Fruit fly (Drosophila melanogaster) whole organism, embryonic: ENCODE data around the gene Vha68-3.

Experiments used
- B-H1 ChIP-seq: fragments of 200-800 bp; sonication (Bioruptor generic); IDR thresholded peaks from 3 replicates; pipeline ENCODE4 v1.3.6; 2022; ENCODE audit warnings: missing biosample characterization, missing genetic modification characterization
- Bteb2 ChIP-seq: fragments of 200-800 bp; sonication (Bioruptor generic); optimal IDR thresholded peaks from 2 replicates; lab custom pipeline; 2016; ENCODE audit warnings: missing biosample characterization, missing genetic modification characterization
- CG10209 ChIP-seq: fragments of 200-800 bp; sonication (Bioruptor generic); optimal IDR thresholded peaks from 3 replicates; lab custom pipeline; 2017; ENCODE audit warnings: missing biosample characterization, mild to moderate bottlenecking, missing genetic modification characterization, missing genetic modification reagents
- CG10366 ChIP-seq: fragments of 200-800 bp; sonication (Bioruptor generic); IDR thresholded peaks from 2 replicates; pipeline ENCODE4 v1.3.6; 2022; ENCODE audit warnings: missing biosample characterization, missing genetic modification characterization
- CG13287 ChIP-seq: fragments of 200-800 bp; sonication (Bioruptor generic); IDR thresholded peaks from 2 replicates; pipeline ENCODE4 v1.3.6; 2022; ENCODE audit warnings: missing biosample characterization, missing genetic modification characterization; ENCODE audit not compliant: partially characterized antibody
- CG13894 ChIP-seq: fragments of 200-800 bp; sonication (Bioruptor generic); optimal IDR thresholded peaks from 3 replicates; lab custom pipeline; 2018; ENCODE audit warnings: missing biosample characterization, mild to moderate bottlenecking, missing genetic modification characterization, moderate library complexity
- CG15269 ChIP-seq: fragments of 200-800 bp; sonication (Bioruptor generic); optimal IDR thresholded peaks from 2 replicates; lab custom pipeline; 2018; ENCODE audit warnings: missing biosample characterization, mild to moderate bottlenecking, missing genetic modification characterization, moderate library complexity
- CG1602 ChIP-seq: fragments of 200-800 bp; sonication (Bioruptor generic); optimal IDR thresholded peaks from 3 replicates; lab custom pipeline; 2016; ENCODE audit warnings: missing biosample characterization, missing genetic modification characterization
- CG34376 ChIP-seq: fragments of 200-800 bp; sonication (Bioruptor generic); optimal IDR thresholded peaks from 2 replicates; lab custom pipeline; 2018; ENCODE audit warnings: missing biosample characterization, mild to moderate bottlenecking, missing genetic modification characterization
- CG5245 ChIP-seq: fragments of 200-800 bp; sonication (Bioruptor generic); optimal IDR thresholded peaks from 3 replicates; lab custom pipeline; 2016; ENCODE audit warnings: missing biosample characterization, missing genetic modification characterization
- CG6175 ChIP-seq: fragments of 200-800 bp; sonication (Bioruptor generic); IDR thresholded peaks from 3 replicates; pipeline ENCODE4 v1.3.6; 2022; ENCODE audit warnings: missing biosample characterization, missing genetic modification characterization
- CG6654 ChIP-seq: fragments of 200-800 bp; sonication (Bioruptor generic); optimal IDR thresholded peaks from 2 replicates; lab custom pipeline; 2017; ENCODE audit warnings: missing biosample characterization, mild to moderate bottlenecking, missing genetic modification characterization
- CG6813 ChIP-seq: fragments of 200-800 bp; sonication (Bioruptor generic); optimal IDR thresholded peaks from 2 replicates; lab custom pipeline; 2017; ENCODE audit warnings: missing biosample characterization, missing genetic modification characterization, mild to moderate bottlenecking, moderate library complexity, missing genetic modification reagents
- CG9609 ChIP-seq: fragments of 200-800 bp; sonication (Bioruptor generic); optimal IDR thresholded peaks from 3 replicates; lab custom pipeline; 2016; ENCODE audit warnings: missing biosample characterization, missing genetic modification characterization
- Dp ChIP-seq: fragments of 200-800 bp; sonication (Bioruptor generic); optimal IDR thresholded peaks from 2 replicates; lab custom pipeline; 2018; ENCODE audit warnings: missing biosample characterization, mild to moderate bottlenecking, missing genetic modification characterization, moderate library complexity
- E2f1 ChIP-seq: fragments of 200-800 bp; sonication (Bioruptor generic); IDR thresholded peaks from 2 replicates; pipeline ENCODE4 v1.3.6; 2022; ENCODE audit warnings: missing biosample characterization, missing genetic modification characterization
- Eip74EF ChIP-seq, 2 experiments: fragments of 200-800 bp in 1 of 2; fragments of >200 bp in 1 of 2; sonication (Bioruptor generic) in 1 of 2; optimal IDR thresholded peaks; 2 replicates each; lab custom pipeline; 2017 to 2019; ENCODE audit warnings: missing biosample characterization in 2 of 2, missing genetic modification characterization in 2 of 2, mild to moderate bottlenecking in 1 of 2, moderate library complexity in 1 of 2
- Elba2 ChIP-seq: fragments of 200-800 bp; sonication (Bioruptor generic); optimal IDR thresholded peaks from 3 replicates; lab custom pipeline; 2016; ENCODE audit warnings: missing biosample characterization, missing genetic modification characterization
- HmgD ChIP-seq: fragments of 200-800 bp; sonication (Bioruptor generic); optimal IDR thresholded peaks from 3 replicates; lab custom pipeline; 2016; ENCODE audit warnings: missing biosample characterization, missing genetic modification characterization
- Kr ChIP-seq: fragments of 200-800 bp; sonication (Bioruptor generic); optimal IDR thresholded peaks from 2 replicates; lab custom pipeline; 2017; ENCODE audit warnings: missing biosample characterization, mild to moderate bottlenecking, missing genetic modification characterization
- Mad ChIP-seq: fragments of 200-800 bp; sonication (Bioruptor generic); optimal IDR thresholded peaks from 2 replicates; lab custom pipeline; 2016; ENCODE audit warnings: missing biosample characterization, missing genetic modification characterization
- NK7.1 ChIP-seq: fragments of 200-800 bp; sonication (Bioruptor generic); optimal IDR thresholded peaks from 3 replicates; lab custom pipeline; 2016; ENCODE audit warnings: missing biosample characterization, missing genetic modification characterization
- Opbp ChIP-seq: fragments of 200-800 bp; sonication (Bioruptor generic); IDR thresholded peaks from 3 replicates; pipeline ENCODE4 v1.3.6; 2022; ENCODE audit warnings: missing biosample characterization, missing genetic modification characterization; ENCODE audit not compliant: partially characterized antibody
- Sox102F ChIP-seq: fragments of 200-800 bp; sonication (Bioruptor generic); optimal IDR thresholded peaks from 2 replicates; lab custom pipeline; 2018; ENCODE audit warnings: missing biosample characterization, mild to moderate bottlenecking, missing genetic modification characterization, moderate library complexity
- Ssrp ChIP-seq: fragments of 200-800 bp; sonication (Bioruptor generic); optimal IDR thresholded peaks from 2 replicates; lab custom pipeline; 2018; ENCODE audit warnings: missing biosample characterization, mild to moderate bottlenecking, missing genetic modification characterization, moderate library complexity
- ase ChIP-seq: fragments of 200-800 bp; sonication (Bioruptor generic); IDR thresholded peaks from 3 replicates; pipeline ENCODE4 v1.3.6; 2022; ENCODE audit warnings: missing biosample characterization, missing genetic modification characterization
- ato ChIP-seq: fragments of 200-800 bp; sonication (Bioruptor generic); IDR thresholded peaks from 2 replicates; pipeline ENCODE4 v1.3.6; 2022; ENCODE audit warnings: missing biosample characterization, missing genetic modification characterization; ENCODE audit not compliant: partially characterized antibody
- bbx ChIP-seq: fragments of 200-800 bp; sonication (Bioruptor generic); IDR thresholded peaks from 2 replicates; pipeline ENCODE4 v1.3.6; 2022; ENCODE audit warnings: missing biosample characterization, missing genetic modification characterization; ENCODE audit not compliant: partially characterized antibody
- chinmo ChIP-seq: fragments of 200-800 bp; sonication (Bioruptor generic); IDR thresholded peaks from 4 replicates; pipeline ENCODE4 v1.3.6; 2022; ENCODE audit warnings: missing biosample characterization, missing genetic modification characterization; ENCODE audit not compliant: partially characterized antibody
- crp ChIP-seq, 2 experiments: fragments of 200-800 bp; sonication (Bioruptor generic); optimal IDR thresholded peaks; 2 replicates in 1 of 2; 3 replicates in 1 of 2; lab custom pipeline; 2017; ENCODE audit warnings: missing biosample characterization in 2 of 2, missing genetic modification characterization in 2 of 2, mild to moderate bottlenecking in 1 of 2, moderate library complexity in 1 of 2
- dimm ChIP-seq: fragments of 200-800 bp; sonication (Bioruptor generic); IDR thresholded peaks from 2 replicates; pipeline ENCODE4 v1.3.6; 2022; ENCODE audit warnings: missing biosample characterization, missing genetic modification characterization
- ftz-f1 ChIP-seq: fragments of 200-800 bp; sonication (Bioruptor generic); optimal IDR thresholded peaks from 2 replicates; lab custom pipeline; 2016; ENCODE audit warnings: missing biosample characterization, missing genetic modification characterization
- gem ChIP-seq: fragments of 200-800 bp; sonication (Bioruptor generic); optimal IDR thresholded peaks from 2 replicates; lab custom pipeline; 2019; ENCODE audit warnings: missing biosample characterization, mild to moderate bottlenecking, missing genetic modification characterization, moderate library complexity
- gsb ChIP-seq: fragments of 200-800 bp; sonication (Bioruptor generic); IDR thresholded peaks from 2 replicates; pipeline ENCODE4 v1.3.6; 2022; ENCODE audit warnings: missing biosample characterization, missing genetic modification characterization
- hbn ChIP-seq: fragments of 200-800 bp; sonication (Bioruptor generic); IDR thresholded peaks from 2 replicates; pipeline ENCODE4 v1.3.6; 2022; ENCODE audit warnings: missing biosample characterization, missing genetic modification characterization; ENCODE audit not compliant: partially characterized antibody
- her ChIP-seq: fragments of 200-800 bp; sonication (Bioruptor generic); optimal IDR thresholded peaks from 2 replicates; lab custom pipeline; 2016; ENCODE audit warnings: missing biosample characterization, missing genetic modification characterization
- maf-S ChIP-seq: fragments of 200-800 bp; sonication (Bioruptor generic); optimal IDR thresholded peaks from 2 replicates; lab custom pipeline; 2016; ENCODE audit warnings: missing biosample characterization, missing genetic modification characterization
- repo ChIP-seq: fragments of 200-800 bp; sonication (Bioruptor generic); optimal IDR thresholded peaks from 2 replicates; lab custom pipeline; 2016; ENCODE audit warnings: missing biosample characterization, missing genetic modification characterization
- schlank ChIP-seq: fragments of 200-800 bp; sonication (Bioruptor generic); optimal IDR thresholded peaks from 2 replicates; lab custom pipeline; 2018; ENCODE audit warnings: missing biosample characterization, mild to moderate bottlenecking, missing genetic modification characterization
- sd ChIP-seq: fragments of 200-800 bp; sonication (Bioruptor generic); optimal IDR thresholded peaks from 3 replicates; lab custom pipeline; 2018; ENCODE audit warnings: missing biosample characterization, mild to moderate bottlenecking, missing genetic modification characterization, moderate library complexity
- sens-2 ChIP-seq: fragments of 200-800 bp; sonication (Bioruptor generic); IDR thresholded peaks from 2 replicates; pipeline ENCODE4 v1.3.6; 2022; ENCODE audit warnings: missing biosample characterization, missing genetic modification characterization
- stwl ChIP-seq: fragments of 200-800 bp; sonication (Bioruptor generic); optimal IDR thresholded peaks from 3 replicates; lab custom pipeline; 2018; ENCODE audit warnings: missing biosample characterization, mild to moderate bottlenecking, missing genetic modification characterization, moderate library complexity
- tap ChIP-seq: fragments of 200-800 bp; optimal IDR thresholded peaks from 3 replicates; lab custom pipeline; 2019; ENCODE audit warnings: missing biosample characterization, mild to moderate bottlenecking, missing genetic modification characterization, moderate library complexity
- tup ChIP-seq: fragments of 200-800 bp; sonication (Bioruptor generic); optimal IDR thresholded peaks from 2 replicates; lab custom pipeline; 2016; ENCODE audit warnings: missing biosample characterization, mild to moderate bottlenecking, missing genetic modification characterization, moderate library complexity
- tx ChIP-seq: fragments of 200-800 bp; sonication (Bioruptor generic); optimal IDR thresholded peaks from 2 replicates; lab custom pipeline; 2016; ENCODE audit warnings: missing biosample characterization, missing genetic modification characterization
- wek ChIP-seq: fragments of 200-800 bp; sonication (Bioruptor generic); optimal IDR thresholded peaks from 3 replicates; lab custom pipeline; 2018; ENCODE audit warnings: missing biosample characterization, mild to moderate bottlenecking, missing genetic modification characterization, moderate library complexity

Vha68-3 gene

dm6 chr2L:13005304-13005703 is 26.7 kb downstream of the Vha68-3 start:
- no peak for TF ChIP-seq crp (GFP tag; optimal IDR thresholded peaks at IDR 0.05; lab: Kevin White, UChicago)
- no peak for TF ChIP-seq CG15269
- TF ChIP-seq CG10366 (GFP tag; lab: Robert Waterston, UW): no peak
- TF ChIP-seq CG13894 (tag; lab: Kevin White, UChicago): no peak
- TF ChIP-seq CG6175 (GFP tag; lab: Robert Waterston, UW): no peak
- no peak for TF ChIP-seq gsb (GFP tag; lab: Robert Waterston, UW)
- no peak for TF ChIP-seq CG6654 (GFP tag; lab: Kevin White, UChicago)
- no peak for TF ChIP-seq dimm (GFP tag; lab: Robert Waterston, UW)
- no peak for TF ChIP-seq chinmo
- TF ChIP-seq gem (tag; lab: Kevin White, UChicago): no peak

- TF ChIP-seq wek (GFP tag; lab: Kevin White, UChicago) (no peak), CG34376 (GFP tag; lab: Kevin White, UChicago) (peak; percentile 52), tx (no peak), ftz-f1 (peak; percentile 44), E2f1 (GFP tag; lab: Robert Waterston, UW) (no peak), CG10209 (GFP tag; lab: Kevin White, UChicago) (no peak), repo (GFP tag; lab: Kevin White, UChicago) (no peak), hbn (GFP tag; lab: Robert Waterston, UW) (no peak), Opbp (GFP tag; lab: Robert Waterston, UW) (no peak), Dp (GFP tag; lab: Kevin White, UChicago) (no peak), ato (GFP tag; lab: Robert Waterston, UW) (no peak), tap (tag; lab: Kevin White, UChicago) (no peak)
Observed at dm6 chr2L:13014038-13014790, 35.6 kb downstream of the Vha68-3 start.

dm6 chr2L:13018992-13019484 is 40.5 kb downstream of the Vha68-3 start, which contains the start of gene Ube4B:
Ube4B (minus strand) TSS chr2L:13019434.
- TF ChIP-seq schlank (tag; lab: Kevin White, UChicago) (peak; percentile 14), Ssrp (tag; lab: Kevin White, UChicago) (peak; percentile 27), ase (peak; percentile 26; the same call in 1 of the 3 replicates), bbx (GFP tag; lab: Robert Waterston, UW) (peak; percentile 86), tap (tag; lab: Kevin White, UChicago) (no peak), CG6813 (GFP tag; lab: Kevin White, UChicago) (no peak), sens-2 (GFP tag; lab: Robert Waterston, UW) (no peak), CG5245 (no peak), B-H1 (GFP tag; lab: Robert Waterston, UW) (no peak), her (GFP tag; lab: Kevin White, UChicago) (peak; percentile 56), NK7.1 (GFP tag; lab: Kevin White, UChicago) (peak; percentile 54), stwl (tag; lab: Kevin White, UChicago) (peak; percentile 83), CG9609 (GFP tag; lab: Kevin White, UChicago) (peak; percentile 68), CG13287 (GFP tag; lab: Robert Waterston, UW) (peak; percentile 88), Kr (GFP tag; lab: Kevin White, UChicago) (peak; percentile 12), tup (no peak), Elba2 (GFP tag; lab: Kevin White, UChicago) (peak; percentile 51), HmgD (GFP tag; lab: Kevin White, UChicago) (peak; percentile 75), Mad (GFP tag; lab: Kevin White, UChicago) (peak; percentile 63), maf-S (peak; percentile 52), sd (tag; lab: Kevin White, UChicago) (no peak), Sox102F (GFP tag; lab: Kevin White, UChicago) (no peak), Eip74EF (GFP tag; optimal IDR thresholded peaks at IDR 0.05; lab: Kevin White, UChicago) (no peak), CG1602 (peak; percentile 47), Bteb2 (GFP tag; lab: Kevin White, UChicago) (peak; percentile 40)
